Fruit fly (Drosophila melanogaster) whole organism, embryonic: Measurements from ENCODE around the gene Cep290.

Experiments used
- ATbp ChIP-seq: fragments of 200-800 bp; sonication (Bioruptor generic); optimal IDR thresholded peaks from 2 replicates; lab custom pipeline; 2017; ENCODE audit warnings: missing biosample characterization, mild to moderate bottlenecking, missing genetic modification characterization, missing genetic modification reagents
- Atf-2 ChIP-seq: fragments of 200-800 bp; sonication (Bioruptor generic); optimal IDR thresholded peaks from 2 replicates; lab custom pipeline; 2016; ENCODE audit warnings: missing biosample characterization, missing genetic modification characterization
- C15 ChIP-seq: fragments of 200-800 bp; sonication (Bioruptor generic); IDR thresholded peaks from 3 replicates; pipeline ENCODE4 v1.3.6; 2022; ENCODE audit warnings: missing biosample characterization, missing genetic modification characterization
- CG10267 ChIP-seq: fragments of 200-800 bp; sonication (Bioruptor generic); optimal IDR thresholded peaks from 2 replicates; lab custom pipeline; 2018; ENCODE audit warnings: missing biosample characterization, mild to moderate bottlenecking, missing genetic modification characterization, moderate library complexity
- CG10274 ChIP-seq: fragments of 200-800 bp; sonication (Bioruptor generic); optimal IDR thresholded peaks from 3 replicates; lab custom pipeline; 2017; ENCODE audit warnings: missing biosample characterization, mild to moderate bottlenecking, missing genetic modification characterization
- CG10321 ChIP-seq: fragments of 200-800 bp; sonication (Bioruptor generic); IDR thresholded peaks from 2 replicates; pipeline ENCODE4 v1.3.6; 2022; ENCODE audit warnings: missing biosample characterization, missing genetic modification characterization
- CG10979 ChIP-seq: fragments of 200-800 bp; sonication (Bioruptor generic); optimal IDR thresholded peaks from 2 replicates; lab custom pipeline; 2018; ENCODE audit warnings: missing biosample characterization, mild to moderate bottlenecking, missing genetic modification characterization, moderate library complexity
- CG11695 ChIP-seq: fragments of 200-800 bp; sonication (Bioruptor generic); IDR thresholded peaks from 3 replicates; pipeline ENCODE4 v1.3.6; 2022; ENCODE audit warnings: missing biosample characterization, missing genetic modification characterization
- CG16863 ChIP-seq: fragments of 200-800 bp; sonication (Bioruptor generic); optimal IDR thresholded peaks from 3 replicates; lab custom pipeline; 2016; ENCODE audit warnings: missing biosample characterization, missing genetic modification characterization
- CG17568 ChIP-seq: fragments of 200-800 bp; sonication (Bioruptor generic); optimal IDR thresholded peaks from 2 replicates; lab custom pipeline; 2018; ENCODE audit warnings: missing biosample characterization, mild to moderate bottlenecking, missing genetic modification characterization, moderate library complexity
- CG2120 ChIP-seq: fragments of 200-800 bp; sonication (Bioruptor generic); optimal IDR thresholded peaks from 3 replicates; lab custom pipeline; 2016; ENCODE audit warnings: missing biosample characterization, missing genetic modification characterization
- CG3065 ChIP-seq: fragments of 200-800 bp; sonication (Bioruptor generic); optimal IDR thresholded peaks from 2 replicates; lab custom pipeline; 2016; ENCODE audit warnings: missing biosample characterization, missing genetic modification characterization
- CG31388 ChIP-seq: fragments of 200-800 bp; sonication (Bioruptor generic); optimal IDR thresholded peaks from 2 replicates; lab custom pipeline; 2016; ENCODE audit warnings: missing biosample characterization, missing genetic modification characterization
- CG3163 ChIP-seq: fragments of 200-800 bp; sonication (Bioruptor generic); optimal IDR thresholded peaks from 3 replicates; lab custom pipeline; 2016; ENCODE audit warnings: missing biosample characterization, missing genetic modification characterization
- CG3838 ChIP-seq: fragments of 200-800 bp; sonication (Bioruptor generic); optimal IDR thresholded peaks from 3 replicates; lab custom pipeline; 2016; ENCODE audit warnings: missing biosample characterization, missing genetic modification characterization
- CG4360 ChIP-seq: fragments of 200-800 bp; sonication (Bioruptor generic); IDR thresholded peaks from 2 replicates; pipeline ENCODE4 v1.3.6; 2022; ENCODE audit warnings: missing biosample characterization, missing genetic modification characterization
- CG6175 ChIP-seq: fragments of 200-800 bp; sonication (Bioruptor generic); IDR thresholded peaks from 3 replicates; pipeline ENCODE4 v1.3.6; 2022; ENCODE audit warnings: missing biosample characterization, missing genetic modification characterization
- CG6854 ChIP-seq: fragments of 200-800 bp; sonication (Bioruptor generic); optimal IDR thresholded peaks from 3 replicates; lab custom pipeline; 2017; ENCODE audit warnings: missing biosample characterization, mild to moderate bottlenecking, missing genetic modification characterization
- CG8924 ChIP-seq: fragments of 200-800 bp; optimal IDR thresholded peaks from 3 replicates; lab custom pipeline; 2019; ENCODE audit warnings: missing biosample characterization, mild to moderate bottlenecking, missing genetic modification characterization, moderate library complexity
- CG9817 ChIP-seq: fragments of 200-800 bp; sonication (Bioruptor generic); optimal IDR thresholded peaks from 2 replicates; lab custom pipeline; 2018; ENCODE audit warnings: missing biosample characterization, mild to moderate bottlenecking, missing genetic modification characterization, moderate library complexity
- CTCF ChIP-seq: fragments of 200-800 bp; sonication (Bioruptor generic); optimal IDR thresholded peaks from 2 replicates; lab custom pipeline; 2017; ENCODE audit warnings: missing biosample characterization, mild to moderate bottlenecking, missing genetic modification characterization, moderate library complexity
- D19B ChIP-seq: fragments of 200-800 bp; sonication (Bioruptor generic); optimal IDR thresholded peaks from 2 replicates; lab custom pipeline; 2017; ENCODE audit warnings: missing biosample characterization, mild to moderate bottlenecking, missing genetic modification characterization
- Dad ChIP-seq: fragments of 200-800 bp; sonication (Bioruptor generic); optimal IDR thresholded peaks from 3 replicates; lab custom pipeline; 2016; ENCODE audit warnings: missing biosample characterization, missing genetic modification characterization
- Dek ChIP-seq: fragments of 200-800 bp; sonication (Bioruptor generic); optimal IDR thresholded peaks from 3 replicates; lab custom pipeline; 2019; ENCODE audit warnings: missing biosample characterization, mild to moderate bottlenecking, missing genetic modification characterization, moderate library complexity
- Eip74EF ChIP-seq, 2 experiments: fragments of 200-800 bp in 1 of 2; fragments of >200 bp in 1 of 2; sonication (Bioruptor generic) in 1 of 2; optimal IDR thresholded peaks; 2 replicates each; lab custom pipeline; 2017 to 2019; ENCODE audit warnings: missing biosample characterization in 2 of 2, missing genetic modification characterization in 2 of 2, mild to moderate bottlenecking in 1 of 2, moderate library complexity in 1 of 2
- H15 ChIP-seq: fragments of 200-800 bp; sonication (Bioruptor generic); IDR thresholded peaks from 3 replicates; pipeline ENCODE4 v1.3.6; 2022; ENCODE audit warnings: missing biosample characterization, missing genetic modification characterization
- HHEX ChIP-seq: fragments of 200-800 bp; sonication (Bioruptor generic); optimal IDR thresholded peaks from 3 replicates; lab custom pipeline; 2017; ENCODE audit warnings: missing biosample characterization, mild to moderate bottlenecking, missing genetic modification characterization, missing genetic modification reagents
- NC2α ChIP-seq: fragments of 200-800 bp; sonication (Bioruptor generic); optimal IDR thresholded peaks from 2 replicates; lab custom pipeline; 2016; ENCODE audit warnings: missing biosample characterization, missing genetic modification characterization
- NC2β ChIP-seq: fragments of 200-800 bp; sonication (Bioruptor generic); optimal IDR thresholded peaks from 2 replicates; lab custom pipeline; 2016; ENCODE audit warnings: missing biosample characterization, missing genetic modification characterization
- Nf-YA ChIP-seq: fragments of 200-800 bp; sonication (Bioruptor generic); IDR thresholded peaks from 2 replicates; pipeline ENCODE4 v1.3.6; 2022; ENCODE audit warnings: missing biosample characterization, missing genetic modification characterization
- TFAM ChIP-seq: fragments of 200-800 bp; sonication (Bioruptor generic); optimal IDR thresholded peaks from 2 replicates; lab custom pipeline; 2017; ENCODE audit warnings: missing biosample characterization, missing genetic modification characterization, inconsistent platforms
- Tbp ChIP-seq: fragments of >200 bp; optimal IDR thresholded peaks from 2 replicates; lab custom pipeline; 2018; ENCODE audit warnings: missing biosample characterization, missing genetic modification characterization
- Xrp1 ChIP-seq: fragments of 200-800 bp; sonication (Bioruptor generic); IDR thresholded peaks from 2 replicates; pipeline ENCODE4 v1.3.6; 2022; ENCODE audit warnings: missing biosample characterization, missing genetic modification characterization
- aop ChIP-seq: fragments of 200-800 bp; sonication (Bioruptor generic); IDR thresholded peaks from 2 replicates; pipeline ENCODE4 v1.3.6; 2022; ENCODE audit warnings: missing biosample characterization, missing genetic modification characterization
- ase ChIP-seq: fragments of 200-800 bp; sonication (Bioruptor generic); IDR thresholded peaks from 3 replicates; pipeline ENCODE4 v1.3.6; 2022; ENCODE audit warnings: missing biosample characterization, missing genetic modification characterization
- caup ChIP-seq: fragments of 200-800 bp; sonication (Bioruptor generic); optimal IDR thresholded peaks from 3 replicates; lab custom pipeline; 2017; ENCODE audit warnings: missing biosample characterization, mild to moderate bottlenecking, missing genetic modification characterization, moderate library complexity; ENCODE audit not compliant: severe bottlenecking
- corto ChIP-seq: fragments of 200-800 bp; sonication (Bioruptor generic); optimal IDR thresholded peaks from 2 replicates; lab custom pipeline; 2016; ENCODE audit warnings: missing biosample characterization, mild to moderate bottlenecking, missing genetic modification characterization, moderate library complexity
- disco-r ChIP-seq: fragments of 200-800 bp; sonication (Bioruptor generic); optimal IDR thresholded peaks from 2 replicates; lab custom pipeline; 2016; ENCODE audit warnings: missing biosample characterization, missing genetic modification characterization
- en ChIP-seq: fragments of 200-800 bp; sonication (Bioruptor generic); optimal IDR thresholded peaks from 2 replicates; lab custom pipeline; 2016; ENCODE audit warnings: missing biosample characterization, missing genetic modification characterization
- fru ChIP-seq: fragments of >200 bp; optimal IDR thresholded peaks from 2 replicates; lab custom pipeline; 2017
- h ChIP-seq: fragments of >200 bp; optimal IDR thresholded peaks from 2 replicates; lab custom pipeline; 2017
- jumu ChIP-seq: fragments of 200-800 bp; sonication (Bioruptor generic); optimal IDR thresholded peaks from 3 replicates; lab custom pipeline; 2016; ENCODE audit warnings: missing biosample characterization, missing genetic modification characterization
- lmd ChIP-seq: fragments of 200-800 bp; sonication (Bioruptor generic); IDR thresholded peaks from 2 replicates; pipeline ENCODE4 v1.3.6; 2022; ENCODE audit warnings: missing biosample characterization, missing genetic modification characterization
- pho ChIP-seq: fragments of 200-800 bp; sonication (Bioruptor generic); optimal IDR thresholded peaks from 2 replicates; lab custom pipeline; 2016; ENCODE audit warnings: missing biosample characterization, missing genetic modification characterization
- pnt ChIP-seq: fragments of 200-800 bp; sonication (Bioruptor generic); optimal IDR thresholded peaks from 3 replicates; lab custom pipeline; 2016; ENCODE audit warnings: missing biosample characterization, missing genetic modification characterization
- pzg ChIP-seq: fragments of 200-800 bp; sonication (Bioruptor generic); optimal IDR thresholded peaks from 3 replicates; lab custom pipeline; 2018; ENCODE audit warnings: missing biosample characterization, mild to moderate bottlenecking, missing genetic modification characterization, moderate library complexity
- ro ChIP-seq: fragments of 200-800 bp; sonication (Bioruptor generic); IDR thresholded peaks from 2 replicates; pipeline ENCODE4 v1.3.6; 2022; ENCODE audit warnings: missing biosample characterization, missing genetic modification characterization
- scrt ChIP-seq: fragments of 200-800 bp; sonication (Bioruptor generic); optimal IDR thresholded peaks from 2 replicates; lab custom pipeline; 2018; ENCODE audit warnings: missing biosample characterization, mild to moderate bottlenecking, missing genetic modification characterization, moderate library complexity
- unc-4 ChIP-seq: fragments of 200-800 bp; sonication (Bioruptor generic); IDR thresholded peaks from 2 replicates; pipeline ENCODE4 v1.3.6; 2022; ENCODE audit warnings: missing biosample characterization, missing genetic modification characterization; ENCODE audit not compliant: partially characterized antibody
- unpg ChIP-seq: fragments of 200-800 bp; sonication (Bioruptor generic); optimal IDR thresholded peaks from 3 replicates; lab custom pipeline; 2018; ENCODE audit warnings: missing biosample characterization, mild to moderate bottlenecking, missing genetic modification characterization, moderate library complexity
- vfl ChIP-seq: fragments of 200-800 bp; sonication (Bioruptor generic); optimal IDR thresholded peaks from 2 replicates; lab custom pipeline; 2016; ENCODE audit warnings: missing biosample characterization, missing genetic modification characterization
- vnd ChIP-seq: fragments of 200-800 bp; sonication (Bioruptor generic); IDR thresholded peaks from 3 replicates; pipeline ENCODE4 v1.3.6; 2022; ENCODE audit warnings: missing biosample characterization, missing genetic modification characterization; ENCODE audit not compliant: partially characterized antibody
- z ChIP-seq: fragments of 200-800 bp; sonication (Bioruptor generic); IDR thresholded peaks from 3 replicates; pipeline ENCODE4 v1.3.6; 2022; ENCODE audit warnings: missing biosample characterization, missing genetic modification characterization

Gene Cep290

DNA sequence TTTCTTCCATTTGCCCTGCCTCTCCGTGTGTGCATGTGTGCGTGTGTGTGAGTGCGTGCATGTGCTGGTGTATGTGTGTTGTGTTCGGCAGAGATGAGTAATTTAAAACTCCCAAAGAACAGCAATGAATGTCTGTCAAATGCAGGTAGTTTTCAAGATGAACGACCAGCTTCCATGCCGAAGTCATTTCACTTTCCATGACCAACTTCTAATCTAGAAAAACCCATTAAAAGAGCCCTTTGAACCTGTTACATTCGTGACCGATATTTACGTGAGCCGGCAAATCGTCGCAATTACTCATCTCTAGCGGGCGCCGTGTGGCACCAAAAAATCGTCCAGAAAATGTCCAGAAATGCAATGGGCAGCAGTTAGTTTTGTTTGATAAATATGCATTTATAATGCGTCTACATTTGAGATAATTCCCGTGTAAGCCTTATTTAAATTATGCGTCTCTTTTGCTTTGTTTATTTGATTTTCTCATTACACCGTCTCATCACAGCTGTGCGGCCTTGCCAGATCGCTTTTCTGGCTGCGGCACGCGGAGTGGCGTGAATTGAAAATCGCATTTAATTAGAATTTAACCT lies 28.8 kb downstream of the Cep290 start (continued):
- peak; percentile 72 for TF ChIP-seq jumu (GFP tag; lab: Kevin White, UChicago)
- TF ChIP-seq HHEX (GFP tag; lab: Kevin White, UChicago), result no peak
- TF ChIP-seq H15, result no peak
- TF ChIP-seq disco-r (GFP tag; lab: Kevin White, UChicago), result no peak
- peak; percentile 50; the same call in 1 of the 2 replicates for TF ChIP-seq lmd (GFP tag; lab: Robert Waterston, UW)
- no peak for TF ChIP-seq Tbp (GFP tag; lab: Kevin White, UChicago)
- peak; percentile 70 for TF ChIP-seq CG16863 (GFP tag; lab: Kevin White, UChicago)
- TF ChIP-seq pnt (GFP tag; lab: Kevin White, UChicago), result peak; percentile 37
- TF ChIP-seq CG9817, result peak; percentile 50
- no peak for TF ChIP-seq CG4360 (GFP tag; lab: Robert Waterston, UW)
- peak; percentile 47 for TF ChIP-seq Atf-2 (GFP tag; lab: Kevin White, UChicago)
- TF ChIP-seq CG31388, result no peak
- TF ChIP-seq Nf-YA (GFP tag; lab: Robert Waterston, UW), result no peak
- TF ChIP-seq CG6854 (GFP tag; lab: Kevin White, UChicago), result no peak
- TF ChIP-seq CG10274 (GFP tag; lab: Kevin White, UChicago), result no peak
- TF ChIP-seq CTCF (GFP tag; lab: Kevin White, UChicago), result no peak
- peak; percentile 67 for TF ChIP-seq CG2120 (GFP tag; lab: Kevin White, UChicago)
- TF ChIP-seq unpg (GFP tag; lab: Kevin White, UChicago), result no peak
- no peak for TF ChIP-seq CG17568 (GFP tag; lab: Kevin White, UChicago)
- no peak for TF ChIP-seq caup
- TF ChIP-seq CG8924 (tag; lab: Kevin White, UChicago), result peak; percentile 20
- peak; percentile 9 for TF ChIP-seq CG10979 (tag; lab: Kevin White, UChicago)
- peak; percentile 80 for TF ChIP-seq scrt (GFP tag; lab: Kevin White, UChicago)
- TF ChIP-seq pho (GFP tag; lab: Kevin White, UChicago), result peak; percentile 47
- TF ChIP-seq fru (lab: Kevin White, UChicago), result no peak
- no peak for TF ChIP-seq en (GFP tag; lab: Kevin White, UChicago)
- no peak for TF ChIP-seq corto (GFP tag; lab: Kevin White, UChicago)
- TF ChIP-seq CG10321, result no peak
- no peak for TF ChIP-seq Xrp1 (GFP tag; lab: Robert Waterston, UW)
- peak; percentile 30 for TF ChIP-seq pzg (GFP tag; lab: Kevin White, UChicago)
- TF ChIP-seq CG3838 (GFP tag; lab: Kevin White, UChicago), result no peak
- no peak for TF ChIP-seq C15
- no peak for TF ChIP-seq Dek (tag; lab: Kevin White, UChicago)
- no peak for TF ChIP-seq CG3065 (GFP tag; lab: Kevin White, UChicago)
- no peak for TF ChIP-seq ATbp
- TF ChIP-seq TFAM (GFP tag; lab: Kevin White, UChicago), result no peak
- TF ChIP-seq z (GFP tag; lab: Robert Waterston, UW), result no peak
- TF ChIP-seq Dad, result no peak
- no peak for TF ChIP-seq vfl (GFP tag; lab: Kevin White, UChicago)
- no peak for TF ChIP-seq h
- TF ChIP-seq unc-4 (GFP tag; lab: Robert Waterston, UW), result peak; percentile 74
- TF ChIP-seq Eip74EF (GFP tag; optimal IDR thresholded peaks at IDR 0.05; lab: Kevin White, UChicago), result no peak
- TF ChIP-seq NC2β, result no peak
- TF ChIP-seq aop (GFP tag; lab: Robert Waterston, UW), result no peak
- no peak for TF ChIP-seq D19B (GFP tag; lab: Kevin White, UChicago)
- 0 out of 3 replicates have a peak, but pooled peaks have one; percentile 45 for TF ChIP-seq CG6175
- TF ChIP-seq NC2α (GFP tag; lab: Kevin White, UChicago), result no peak
- TF ChIP-seq ase, result no peak
- TF ChIP-seq vnd, result peak; percentile 85
- peak; percentile 9 for TF ChIP-seq CG10267 (tag; lab: Kevin White, UChicago)
- TF ChIP-seq ro (GFP tag; lab: Robert Waterston, UW), result no peak
- TF ChIP-seq CG3163 (GFP tag; lab: Kevin White, UChicago), result peak; percentile 24
- TF ChIP-seq CG11695 (GFP tag; lab: Robert Waterston, UW), result no peak
